4 fruit fly cellular contexts compared by ENCODE assay signal in genomic region chr3L:82929-83328, dm6.
A peak's percentile ranks its signal among the peaks of the same experiment; 100 is the strongest.
TF ChIP-seq lines count a peak whose summit lies in the region.

No protein-coding gene starts in this region.

- no peak for TF ChIP-seq CTCF in whole organism, embryonic (GFP tag; optimal IDR thresholded peaks at IDR 0.05; lab: Kevin White, UChicago)

TF ChIP-seq in whole organism, adult, 20 proteins besides CTCF, POLR2A, EP300 and RAD21:
- TF ChIP-seq CG11617 (GFP tag; optimal IDR thresholded peaks at IDR 0.05; lab: Kevin White, UChicago) (no peak), pad (GFP tag; optimal IDR thresholded peaks at IDR 0.05; lab: Kevin White, UChicago) (no peak), bab1 (GFP tag; optimal IDR thresholded peaks at IDR 0.05; lab: Kevin White, UChicago) (no peak), tj (GFP tag; optimal IDR thresholded peaks at IDR 0.05; lab: Kevin White, UChicago) (peak; percentile 72), toe (GFP tag; optimal IDR thresholded peaks at IDR 0.05; lab: Kevin White, UChicago) (no peak), CG5204 (GFP tag; optimal IDR thresholded peaks at IDR 0.05; lab: Kevin White, UChicago) (no peak), CG7045 (GFP tag; optimal IDR thresholded peaks at IDR 0.05; lab: Kevin White, UChicago) (no peak), Clk (GFP tag; optimal IDR thresholded peaks at IDR 0.05; lab: Kevin White, UChicago) (no peak), cnc (optimal IDR thresholded peaks at IDR 0.05; lab: Kevin White, UChicago) (no peak)
TF ChIP-seq in whole organism, adult: peak in this region for 1.

TF ChIP-seq in whole organism, embryonic, 481 proteins besides CTCF, POLR2A, EP300 and RAD21:
- TF ChIP-seq nom (GFP tag; optimal IDR thresholded peaks at IDR 0.05; lab: Kevin White, UChicago) (peak; percentile 69), Hr3 (GFP tag; optimal IDR thresholded peaks at IDR 0.05; lab: Kevin White, UChicago) (no peak)

TF ChIP-seq in whole organism, prepupa, 60 proteins besides CTCF, POLR2A, EP300 and RAD21:
- TF ChIP-seq Eip78C (GFP tag; lab: Kevin White, UChicago) (peak; percentile 15), CG6276 (GFP tag; optimal IDR thresholded peaks at IDR 0.05; lab: Kevin White, UChicago) (no peak), CG9139 (GFP tag; optimal IDR thresholded peaks at IDR 0.05; lab: Kevin White, UChicago) (peak; percentile 41), CG15336 (GFP tag; IDR thresholded peaks at IDR 0.05; lab: Robert Waterston, UW) (no peak), ss (GFP tag; optimal IDR thresholded peaks at IDR 0.05; lab: Kevin White, UChicago) (peak in 1 of 2 experiments; percentile 37), spab (GFP tag; optimal IDR thresholded peaks at IDR 0.05; lab: Kevin White, UChicago) (peak; percentile 9), CG6808 (GFP tag; optimal IDR thresholded peaks at IDR 0.05; lab: Kevin White, UChicago) (peak; percentile 21)

TF ChIP-seq in whole organism, pupa, 21 proteins besides CTCF, POLR2A, EP300 and RAD21:
- TF ChIP-seq CG9948 (tag; optimal IDR thresholded peaks at IDR 0.05; lab: Kevin White, UChicago) (no peak), gl (tag; optimal IDR thresholded peaks at IDR 0.05; lab: Kevin White, UChicago) (peak; percentile 11)
TF ChIP-seq in whole organism, pupa: peak in this region for 1.
